Worm (Caenorhabditis elegans): Measurements from ENCODE around the gene K09F6.11.
A peak's percentile ranks its signal among the peaks of the same experiment; 100 is the strongest.

The K09F6.11 gene

ce11 chrII:2320097-2320496, 40.2 kb downstream of the K09F6.11 start, which contains the start of gene ZK1240.3 (continued):
- TF ChIP-seq hlh-30 (tag; optimal IDR thresholded peaks at IDR 0.05; ENCODE audit: insufficient read depth) (no peak), gei-8 (GFP tag; optimal IDR thresholded peaks at IDR 0.05) (no peak), php-3 (GFP tag; IDR thresholded peaks at IDR 0.05) (0 out of 2 replicates have a peak, but pooled peaks have one; percentile 48), saeg-2 (GFP tag; IDR thresholded peaks at IDR 0.05) (no peak), nhr-42 (GFP tag; IDR thresholded peaks at IDR 0.05) (no peak), rbr-2 (tag; optimal IDR thresholded peaks at IDR 0.05) (no peak), nhr-77 (tag; optimal IDR thresholded peaks at IDR 0.05) (no peak), Y5F2A.4 (GFP tag; optimal IDR thresholded peaks at IDR 0.05) (no peak), T20F7.1 (GFP tag; optimal IDR thresholded peaks at IDR 0.05) (peak; percentile 32), nhr-25 (tag; optimal IDR thresholded peaks at IDR 0.05; ENCODE audit: borderline replicate concordance, insufficient read depth) (no peak), lin-38 (GFP tag; IDR thresholded peaks at IDR 0.05) (no peak), nhr-10 (tag; optimal IDR thresholded peaks at IDR 0.05) (no peak), Y48G9A.11 (GFP tag; IDR thresholded peaks at IDR 0.05) (no peak), R02D3.7 (tag; optimal IDR thresholded peaks at IDR 0.05) (no peak), daf-8 (GFP tag; IDR thresholded peaks at IDR 0.05) (no peak), mdt-29 (GFP tag; IDR thresholded peaks at IDR 0.05) (no peak), pqm-1 (tag; optimal IDR thresholded peaks at IDR 0.05) (peak; percentile 91), Y105C5A.15 (GFP tag; IDR thresholded peaks at IDR 0.05) (no peak)

DNA sequence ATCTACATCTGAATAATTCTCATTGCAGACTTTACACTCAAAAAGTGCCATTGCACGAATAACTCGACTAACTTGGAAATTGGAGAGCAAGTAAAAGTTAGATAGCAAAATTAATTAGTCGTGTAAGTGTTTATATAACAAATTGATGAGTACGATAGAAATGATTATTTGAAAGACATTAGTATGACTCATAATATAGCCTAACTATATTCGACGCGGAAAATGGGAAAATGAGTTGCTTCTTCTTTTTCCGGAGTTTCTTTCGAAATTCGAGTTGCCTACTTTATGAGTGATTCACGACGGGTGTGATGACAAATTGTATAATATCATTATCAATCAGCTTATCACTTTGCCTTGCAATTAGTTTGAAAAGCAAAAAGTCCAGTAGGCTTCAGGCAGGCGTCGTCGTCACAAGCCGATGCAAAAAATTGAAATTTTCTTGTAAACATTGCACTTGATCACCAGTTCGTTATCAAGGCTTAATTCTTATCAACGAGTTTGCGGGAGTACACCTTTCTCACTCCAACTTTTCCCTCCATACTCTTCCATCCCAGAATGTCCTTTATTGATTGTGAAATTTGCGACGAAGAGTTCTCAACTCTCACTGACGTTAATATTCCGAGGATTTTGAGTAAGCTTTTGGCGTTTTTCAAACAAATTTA, 43.0 kb downstream of the K09F6.11 start, which contains the start of the genes ZK1240.6 and ZK1240.2:
Gene ZK1240.6, minus strand, starts transcription at position 51 of the 662 bp plus-strand sequence.
Gene ZK1240.2, plus strand, starts transcription at position 520 of the 662 bp plus-strand sequence.
- no peak for TF ChIP-seq Y105C5A.15 (GFP tag; IDR thresholded peaks at IDR 0.05)
- TF ChIP-seq skn-1 (tag; optimal IDR thresholded peaks at IDR 0.05): no peak
- TF ChIP-seq hlh-30 (tag; optimal IDR thresholded peaks at IDR 0.05; ENCODE audit: insufficient read depth): peak; percentile 29
- TF ChIP-seq hlh-11 (tag; optimal IDR thresholded peaks at IDR 0.05): peak; percentile 55
- no peak for TF ChIP-seq daf-16 (GFP tag; optimal IDR thresholded peaks at IDR 0.05)
- peak; percentile 72 for TF ChIP-seq daf-16 (tag; optimal IDR thresholded peaks at IDR 0.05)
- peak; percentile 85 for TF ChIP-seq pqm-1 (tag; optimal IDR thresholded peaks at IDR 0.05)
- TF ChIP-seq nhr-28 (tag; optimal IDR thresholded peaks at IDR 0.05): peak; percentile 69
- no peak for TF ChIP-seq lin-13 (GFP tag; optimal IDR thresholded peaks at IDR 0.05)
- peak; percentile 76 for TF ChIP-seq dmd-6 (GFP tag; IDR thresholded peaks at IDR 0.05)
- TF ChIP-seq mxl-2 (GFP tag; conservative IDR thresholded peaks at IDR 0.05): no peak
- peak; percentile 17; the same call in 1 of the 2 replicates for TF ChIP-seq lin-1 (GFP tag; IDR thresholded peaks at IDR 0.05)
- TF ChIP-seq dve-1 (tag; optimal IDR thresholded peaks at IDR 0.05; ENCODE audit: insufficient read depth): peak; percentile 51

DNA sequence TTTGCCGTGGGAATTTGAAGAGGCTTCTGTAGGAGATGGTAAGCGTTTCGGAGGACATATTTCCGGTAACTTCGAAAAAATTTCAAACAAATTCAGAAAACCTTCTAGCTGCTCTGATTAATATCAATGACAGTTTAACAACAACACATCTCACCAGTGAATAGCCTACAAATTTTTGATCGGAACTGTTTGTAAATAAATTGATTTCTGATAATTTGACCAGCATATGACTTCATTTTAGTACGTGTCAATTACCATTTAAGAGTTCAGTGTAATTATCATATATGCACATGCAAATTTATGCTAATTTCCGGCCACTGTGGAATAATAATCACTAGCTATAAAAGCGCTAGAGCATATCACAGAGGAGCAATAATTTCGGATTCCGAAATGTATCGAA, 45.0 kb downstream of the K09F6.11 start, which contains the start of gene ZK1240.11:
Gene ZK1240.11, plus strand, starts transcription at position 301 of the 400 bp plus-strand sequence.
- TF ChIP-seq zip-2 (tag; optimal IDR thresholded peaks at IDR 0.05) (no peak), gei-8 (GFP tag; optimal IDR thresholded peaks at IDR 0.05) (no peak), set-16 (GFP tag; IDR thresholded peaks at IDR 0.05) (no peak), daf-16 (GFP tag; optimal IDR thresholded peaks at IDR 0.05) (no peak), daf-16 (tag; optimal IDR thresholded peaks at IDR 0.05) (no peak), snpc-4 (tag; optimal IDR thresholded peaks at IDR 0.05) (no peak), spr-1 (tag; optimal IDR thresholded peaks at IDR 0.05) (no peak), mxl-3 (GFP tag; optimal IDR thresholded peaks at IDR 0.05) (no peak), lin-1 (GFP tag; IDR thresholded peaks at IDR 0.05) (no peak), skn-1 (tag; optimal IDR thresholded peaks at IDR 0.05) (no peak), F44E2.7 (GFP tag; IDR thresholded peaks at IDR 0.05) (no peak), nhr-237 (tag; optimal IDR thresholded peaks at IDR 0.05) (no peak), zfp-3 (GFP tag; conservative IDR thresholded peaks at IDR 0.05) (no peak), lir-3 (tag; optimal IDR thresholded peaks at IDR 0.05) (no peak), ceh-20 (GFP tag; IDR thresholded peaks at IDR 0.05) (no peak), dmd-9 (GFP tag; IDR thresholded peaks at IDR 0.05) (no peak), ces-1 (GFP tag; optimal IDR thresholded peaks at IDR 0.05) (no peak), pha-4 (GFP tag; IDR thresholded peaks at IDR 0.05) (no peak), pha-4 (tag; optimal IDR thresholded peaks at IDR 0.05) (no peak)
